Worm (Caenorhabditis elegans) whole organism, late embryonic: ENCODE results near the gene rps-13.

Experiments
- C08G9.2 ChIP-seq: sonication (generic microtip); optimal IDR thresholded peaks from 2 replicates; lab custom pipeline; 2016; ENCODE audit warnings: mild to moderate bottlenecking, missing genetic modification characterization, moderate library complexity, missing compliant biosample characterization
- K02D7.2 ChIP-seq: sonication (generic microtip); optimal IDR thresholded peaks from 2 replicates; lab custom pipeline; 2017; ENCODE audit warnings: mild to moderate bottlenecking, missing genetic modification characterization, missing compliant biosample characterization
- K09A11.1 ChIP-seq: sonication (generic microtip); optimal IDR thresholded peaks from 2 replicates; lab custom pipeline; 2017; ENCODE audit warnings: antibody characterized with exemption, mild to moderate bottlenecking, missing genetic modification characterization, missing compliant biosample characterization; ENCODE audit not compliant: insufficient read depth
- Y22D7AL.16 ChIP-seq: sonication (generic microtip); optimal IDR thresholded peaks from 2 replicates; lab custom pipeline; 2016; ENCODE audit warnings: missing genetic modification characterization, missing compliant biosample characterization
- ahr-1 ChIP-seq: sonication (generic microtip); optimal IDR thresholded peaks from 2 replicates; lab custom pipeline; 2016; ENCODE audit warnings: missing genetic modification characterization, missing compliant biosample characterization
- ama-1 ChIP-seq: fragments of 150-350 bp; optimal IDR thresholded peaks from 2 replicates; lab custom pipeline; 2014
- ceh-14 ChIP-seq: sonication (generic microtip); optimal IDR thresholded peaks from 2 replicates; lab custom pipeline; 2016; ENCODE audit warnings: missing genotype, missing genetic modification characterization, missing compliant biosample characterization
- ceh-2 ChIP-seq: sonication (generic microtip); optimal IDR thresholded peaks from 2 replicates; lab custom pipeline; 2016; ENCODE audit warnings: missing genotype, missing genetic modification characterization, missing compliant biosample characterization
- ceh-24 ChIP-seq: sonication (generic microtip); optimal IDR thresholded peaks from 2 replicates; lab custom pipeline; 2016; ENCODE audit warnings: mild to moderate bottlenecking, missing genetic modification characterization, missing compliant biosample characterization
- ceh-30 ChIP-seq: fragments of 150-350 bp; optimal IDR thresholded peaks from 2 replicates; lab custom pipeline; 2014; ENCODE audit warnings: missing biosample characterization, missing genetic modification characterization
- ceh-31 ChIP-seq: sonication (generic microtip); optimal IDR thresholded peaks from 2 replicates; lab custom pipeline; 2016; ENCODE audit warnings: missing genetic modification characterization, missing compliant biosample characterization
- ceh-9 ChIP-seq: sonication (generic microtip); optimal IDR thresholded peaks from 2 replicates; lab custom pipeline; 2016; ENCODE audit warnings: mild to moderate bottlenecking, missing genetic modification characterization, inconsistent platforms, missing compliant biosample characterization
- ets-4 ChIP-seq: sonication (generic microtip); optimal IDR thresholded peaks from 2 replicates; lab custom pipeline; 2016; ENCODE audit warnings: missing genetic modification characterization, missing compliant biosample characterization
- eyg-1 ChIP-seq: sonication (generic microtip); optimal IDR thresholded peaks from 2 replicates; lab custom pipeline; 2016; ENCODE audit warnings: missing genotype, missing genetic modification characterization, missing compliant biosample characterization
- fax-1 ChIP-seq: sonication (generic microtip); optimal IDR thresholded peaks from 2 replicates; lab custom pipeline; 2016; ENCODE audit warnings: missing genotype, missing genetic modification characterization, missing compliant biosample characterization
- gmeb-2 ChIP-seq: sonication (generic microtip); optimal IDR thresholded peaks from 2 replicates; lab custom pipeline; 2016; ENCODE audit warnings: missing genetic modification characterization, inconsistent platforms, missing compliant biosample characterization
- hlh-30 ChIP-seq: sonication (generic microtip); optimal IDR thresholded peaks from 2 replicates; lab custom pipeline; 2017; ENCODE audit warnings: antibody characterized with exemption, missing genetic modification characterization, missing compliant biosample characterization; ENCODE audit not compliant: insufficient read depth
- hlh-6 ChIP-seq: sonication (generic microtip); optimal IDR thresholded peaks from 2 replicates; lab custom pipeline; 2016; ENCODE audit warnings: missing genotype, missing genetic modification characterization, missing compliant biosample characterization
- hlh-8 ChIP-seq: sonication (generic microtip); optimal IDR thresholded peaks from 2 replicates; lab custom pipeline; 2016; ENCODE audit warnings: missing genotype, missing genetic modification characterization, missing compliant biosample characterization
- npax-4 ChIP-seq: sonication (generic microtip); optimal IDR thresholded peaks from 2 replicates; lab custom pipeline; 2016; ENCODE audit warnings: missing genetic modification characterization, missing compliant biosample characterization
- odd-2 ChIP-seq: sonication (generic microtip); optimal IDR thresholded peaks from 2 replicates; lab custom pipeline; 2017; ENCODE audit warnings: antibody characterized with exemption, mild to moderate bottlenecking, missing genetic modification characterization, missing compliant biosample characterization
- pqm-1 ChIP-seq: sonication (generic microtip); optimal IDR thresholded peaks from 2 replicates; lab custom pipeline; 2016; ENCODE audit warnings: missing genetic modification characterization, missing compliant biosample characterization
- pros-1 ChIP-seq: fragments of 150-350 bp; optimal IDR thresholded peaks from 2 replicates; lab custom pipeline; 2014; ENCODE audit warnings: missing biosample characterization, missing genetic modification reagents, missing genetic modification characterization
- sox-4 ChIP-seq: sonication (generic microtip); optimal IDR thresholded peaks from 2 replicates; lab custom pipeline; 2017; ENCODE audit warnings: mild to moderate bottlenecking, missing genetic modification characterization, inconsistent platforms, missing compliant biosample characterization
- syd-9 ChIP-seq: sonication (generic microtip); optimal IDR thresholded peaks from 2 replicates; lab custom pipeline; 2016; ENCODE audit warnings: mild to moderate bottlenecking, missing genetic modification characterization, moderate library complexity, missing compliant biosample characterization
- tbx-2 ChIP-seq: sonication (generic microtip); optimal IDR thresholded peaks from 2 replicates; lab custom pipeline; 2016; ENCODE audit warnings: missing genetic modification characterization, missing compliant biosample characterization
- ttx-3 ChIP-seq: sonication (generic microtip); optimal IDR thresholded peaks from 2 replicates; lab custom pipeline; 2016; ENCODE audit warnings: missing genetic modification reagents, missing genetic modification characterization, missing compliant biosample characterization
- unc-3 ChIP-seq, 2 experiments: fragments of 200-800 bp in 1 of 2; sonication (Bioruptor generic) in 1 of 2; sonication (generic microtip) in 1 of 2; conservative IDR thresholded peaks in 1 of 2; optimal IDR thresholded peaks in 1 of 2; 2 replicates each; pipeline versions ENCODE4 v1.3.6 to Lab custom; 2016 to 2022; ENCODE audit warnings: missing compliant biosample characterization in 2 of 2, missing genetic modification characterization in 2 of 2, missing genetic modification reagents in 1 of 2
- unc-55 ChIP-seq: sonication (generic microtip); optimal IDR thresholded peaks from 2 replicates; lab custom pipeline; 2017; ENCODE audit warnings: missing biosample characterization, missing genetic modification reagents, missing genetic modification characterization
- unc-86 ChIP-seq: sonication (generic microtip); optimal IDR thresholded peaks from 2 replicates; lab custom pipeline; 2016; ENCODE audit warnings: missing genetic modification characterization, missing compliant biosample characterization
- zip-5 ChIP-seq: sonication (generic microtip); optimal IDR thresholded peaks from 2 replicates; lab custom pipeline; 2016; ENCODE audit warnings: missing genetic modification characterization, missing compliant biosample characterization

The rps-13 gene

DNA sequence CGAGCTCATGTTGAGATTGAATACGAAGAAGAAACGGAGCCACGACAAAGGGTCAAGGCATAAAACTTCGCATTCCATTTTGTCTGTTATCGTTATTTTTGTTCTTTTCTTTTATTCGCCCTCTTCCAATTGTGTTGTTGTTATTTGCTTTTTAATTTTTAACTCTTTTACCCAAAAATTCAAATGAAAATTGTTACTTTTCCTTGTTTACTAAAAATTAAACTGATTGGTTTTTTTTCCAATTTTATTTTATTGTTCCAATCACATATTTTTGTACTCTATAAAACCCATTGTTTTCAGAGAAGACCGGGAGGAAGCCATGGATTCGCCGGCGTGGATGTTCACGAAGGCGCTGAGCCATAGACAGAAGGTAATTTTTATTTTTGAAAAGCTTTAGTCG is 5.7 kb upstream of the rps-13 start, which contains the start of gene C16A3.5:
C16A3.5 (plus strand) TSS at position 301 of the 400 bp plus-strand sequence.
- TF ChIP-seq odd-2 (tag; lab: Kevin White, UChicago) (no peak), syd-9 (tag; lab: Kevin White, UChicago) (no peak), zip-5 (tag; lab: Kevin White, UChicago) (no peak), ceh-24 (no peak), sox-4 (tag; lab: Kevin White, UChicago) (no peak), fax-1 (tag; lab: Kevin White, UChicago) (no peak), npax-4 (tag; lab: Kevin White, UChicago) (no peak), ahr-1 (no peak), unc-86 (no peak), K09A11.1 (tag; lab: Kevin White, UChicago) (no peak)

DNA sequence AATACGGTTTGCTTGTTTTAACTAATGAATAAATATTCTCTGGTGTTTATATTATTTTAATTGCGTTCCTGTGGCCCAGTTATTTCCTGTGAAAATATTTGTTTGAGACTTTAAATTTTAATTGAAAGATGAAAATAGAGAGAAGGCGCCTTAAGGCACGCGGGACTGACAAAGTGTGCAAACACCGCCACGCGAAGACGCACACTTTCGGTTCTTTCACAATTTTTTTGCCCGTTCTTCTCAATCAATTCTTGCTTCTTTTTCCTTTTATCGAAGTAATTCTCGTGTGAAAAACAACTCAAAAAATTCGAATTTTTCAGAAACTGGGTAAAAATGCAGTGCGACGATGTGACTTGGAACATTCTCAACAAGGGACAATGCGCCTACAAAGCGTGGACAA is 4.3 kb upstream of the rps-13 start, which contains the start of gene C16A3.6:
C16A3.6 (plus strand) TSS at position 84 of the 400 bp plus-strand sequence.
- TF ChIP-seq unc-3 (GFP tag; conservative IDR thresholded peaks at IDR 0.05; lab: Robert Waterston, UW), result no peak
- TF ChIP-seq unc-3 (tag; optimal IDR thresholded peaks at IDR 0.05; lab: Kevin White, UChicago), result no peak
- TF ChIP-seq hlh-30 (tag; lab: Kevin White, UChicago), result peak; percentile 25
- TF ChIP-seq, all 69 proteins: peak for 1

DNA sequence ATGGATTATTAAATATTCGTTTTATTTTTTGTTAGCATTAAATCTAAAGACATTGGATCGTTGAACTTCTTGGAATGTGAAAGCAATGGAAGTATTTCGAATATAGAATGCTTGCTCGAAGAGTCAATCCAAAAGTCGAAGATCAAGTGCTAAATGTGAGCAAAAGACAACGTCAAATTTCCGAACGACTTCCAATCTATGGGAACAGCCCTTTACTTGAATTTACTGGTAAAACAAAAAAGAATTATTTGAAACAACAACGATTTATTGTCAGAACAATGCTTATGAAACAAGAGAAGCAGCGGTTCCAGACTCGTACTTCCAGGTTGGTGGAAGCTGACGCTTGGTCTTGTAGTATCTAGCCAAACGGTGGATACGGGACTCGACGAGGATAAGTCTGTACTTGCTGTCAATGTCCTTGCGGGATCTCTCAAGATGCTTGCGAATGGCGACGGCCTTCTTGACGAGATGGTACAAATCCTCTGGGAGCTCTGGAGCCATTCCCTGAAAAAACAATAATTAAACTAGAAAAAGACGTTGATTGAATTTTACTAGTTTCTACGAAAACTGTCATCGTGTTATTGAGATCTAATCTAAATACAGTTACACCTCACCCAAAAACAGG is 835 bp downstream of the rps-13 start:
- TF ChIP-seq ama-1 (peak; percentile 17), fax-1 (tag; lab: Kevin White, UChicago) (no peak), ceh-9 (tag; lab: Kevin White, UChicago) (no peak), ceh-14 (tag; lab: Kevin White, UChicago) (no peak), ceh-31 (tag; lab: Kevin White, UChicago) (no peak), Y22D7AL.16 (tag; lab: Kevin White, UChicago) (no peak)

ce11 chrIII:6368524-6368923 is 6.3 kb downstream of the rps-13 start:
- TF ChIP-seq K02D7.2 (tag; lab: Kevin White, UChicago) (no peak), ceh-30 (no peak), ttx-3 (tag; lab: Kevin White, UChicago) (no peak), unc-55 (GFP tag; lab: Kevin White, UChicago) (no peak), pqm-1 (tag; lab: Kevin White, UChicago) (no peak), pros-1 (tag; lab: Kevin White, UChicago) (no peak), ceh-9 (tag; lab: Kevin White, UChicago) (no peak), unc-3 (GFP tag; conservative IDR thresholded peaks at IDR 0.05; lab: Robert Waterston, UW) (no peak), unc-3 (tag; optimal IDR thresholded peaks at IDR 0.05; lab: Kevin White, UChicago) (no peak), eyg-1 (tag; lab: Kevin White, UChicago) (no peak), hlh-8 (tag; lab: Kevin White, UChicago) (no peak), syd-9 (tag; lab: Kevin White, UChicago) (no peak), ets-4 (tag; lab: Kevin White, UChicago) (no peak), tbx-2 (tag; lab: Kevin White, UChicago) (no peak), gmeb-2 (no peak)
- TF ChIP-seq, all 69 proteins: peak for 0

- peak; percentile 38 for TF ChIP-seq C08G9.2 (tag; lab: Kevin White, UChicago)
- TF ChIP-seq hlh-6 (tag; lab: Kevin White, UChicago), result no peak
- TF ChIP-seq ceh-31 (tag; lab: Kevin White, UChicago), result peak; percentile 51
- no peak for TF ChIP-seq unc-55 (GFP tag; lab: Kevin White, UChicago)
- TF ChIP-seq ceh-2 (tag; lab: Kevin White, UChicago), result peak; percentile 10
- peak; percentile 51 for TF ChIP-seq tbx-2 (tag; lab: Kevin White, UChicago)
- TF ChIP-seq, all 69 proteins: peak for 4
Observed at ce11 chrIII:6367712-6368111, 7.1 kb downstream of the rps-13 start, which contains the start of the genes C56G2.15 and thoc-2. Gene C56G2.15 (minus strand): TSS chrIII:6367899. Gene thoc-2 (plus strand): TSS chrIII:6368042.
